Fruit fly (Drosophila melanogaster): Measurements from ENCODE around the gene CG2310.
A peak's percentile ranks its signal among the peaks of the same experiment; 100 is the strongest.

DNA sequence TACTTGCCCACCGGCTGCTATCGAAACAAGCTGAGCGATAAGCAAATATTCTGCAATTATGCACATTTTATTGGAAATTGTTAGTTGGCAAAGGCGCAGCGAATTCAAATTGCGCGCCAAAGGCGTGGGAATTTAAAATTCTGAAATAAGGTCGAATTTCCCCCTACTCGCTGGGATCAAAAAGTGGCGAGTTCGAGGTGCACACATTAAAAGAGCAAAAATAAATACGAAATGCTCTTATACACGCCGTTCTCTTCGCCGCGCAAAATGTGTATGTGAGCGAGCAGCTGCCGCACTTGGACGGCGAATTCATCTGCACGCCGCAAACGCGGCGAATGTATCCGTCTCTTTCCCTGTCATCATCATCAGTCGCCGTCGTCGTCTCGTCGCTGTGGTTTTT lies 36.1 kb downstream of the CG2310 start:
- TF ChIP-seq hbn (GFP tag; IDR thresholded peaks at IDR 0.05; ENCODE audit: partially characterized antibody): peak; percentile 33; the same call in 1 of the 2 replicates
- no peak for TF ChIP-seq dpn (GFP tag; optimal IDR thresholded peaks at IDR 0.05)
